Fruit fly (Drosophila melanogaster) whole organism, wandering third instar larva: Measurements from ENCODE around the gene Arpc1.
A peak's percentile ranks its signal among the peaks of the same experiment; 100 is the strongest.

Experiments used
- Abd-B ChIP-seq: fragments of >200 bp; optimal IDR thresholded peaks from 2 replicates; lab custom pipeline; 2017; ENCODE audit warnings: missing biosample characterization, missing genetic modification characterization
- CG32264 ChIP-seq: fragments of 200-800 bp; sonication (Bioruptor generic); optimal IDR thresholded peaks from 2 replicates; lab custom pipeline; 2016; ENCODE audit warnings: missing biosample characterization, missing genetic modification characterization
- CG9705 ChIP-seq: fragments of 200-800 bp; sonication (Bioruptor generic); optimal IDR thresholded peaks from 2 replicates; lab custom pipeline; 2018; ENCODE audit warnings: missing biosample characterization, mild to moderate bottlenecking, missing genetic modification characterization
- CrebA ChIP-seq: fragments of 200-800 bp; sonication (Bioruptor generic); optimal IDR thresholded peaks from 2 replicates; lab custom pipeline; 2016; ENCODE audit warnings: missing biosample characterization, mild to moderate bottlenecking, missing genetic modification characterization, borderline replicate concordance
- Dfd ChIP-seq: fragments of >200 bp; optimal IDR thresholded peaks from 2 replicates; lab custom pipeline; 2017; ENCODE audit warnings: missing biosample characterization, missing genetic modification characterization
- Dif ChIP-seq: fragments of 200-275, 200-300 bp; sonication (Bioruptor generic); optimal IDR thresholded peaks from 2 replicates; lab custom pipeline; 2018; ENCODE audit warnings: missing biosample characterization, missing genetic modification characterization; ENCODE audit not compliant: partially characterized antibody
- GATAd ChIP-seq: sonication (Bioruptor generic); optimal IDR thresholded peaks from 2 replicates; lab custom pipeline; 2016; ENCODE audit warnings: missing biosample characterization, missing genetic modification characterization
- HLH106 ChIP-seq: fragments of 200-800 bp; optimal IDR thresholded peaks from 3 replicates; lab custom pipeline; 2019; ENCODE audit warnings: missing biosample characterization, mild to moderate bottlenecking, missing genetic modification characterization, moderate library complexity
- Hnf4 ChIP-seq: fragments of 200-800 bp; sonication (Bioruptor generic); optimal IDR thresholded peaks from 2 replicates; lab custom pipeline; 2016; ENCODE audit warnings: missing biosample characterization, mild to moderate bottlenecking, missing genetic modification characterization
- Hr78 ChIP-seq: fragments of >200 bp; optimal IDR thresholded peaks from 2 replicates; lab custom pipeline; 2017; ENCODE audit warnings: missing biosample characterization, missing genetic modification characterization
- Hr83 ChIP-seq: fragments of 200-300 bp; sonication (Bioruptor generic); optimal IDR thresholded peaks from 2 replicates; lab custom pipeline; 2016; ENCODE audit warnings: missing biosample characterization, mild to moderate bottlenecking, missing genetic modification characterization, moderate library complexity; ENCODE audit not compliant: poor library complexity, severe bottlenecking
- Jra ChIP-seq: sonication (Bioruptor generic); optimal IDR thresholded peaks from 2 replicates; lab custom pipeline; 2016; ENCODE audit warnings: missing biosample characterization, missing genetic modification characterization
- Mio ChIP-seq: sonication (Bioruptor generic); optimal IDR thresholded peaks from 2 replicates; lab custom pipeline; 2016; ENCODE audit warnings: missing biosample characterization, missing genetic modification characterization
- Myc ChIP-seq: fragments of >200 bp; optimal IDR thresholded peaks from 2 replicates; lab custom pipeline; 2017
- N ChIP-seq: fragments of >200 bp; optimal IDR thresholded peaks from 2 replicates; lab custom pipeline; 2018; ENCODE audit warnings: missing biosample characterization, missing external identifiers, missing genetic modification characterization
- OdsH ChIP-seq: fragments of 200-800 bp; sonication (Bioruptor generic); optimal IDR thresholded peaks from 2 replicates; lab custom pipeline; 2016; ENCODE audit warnings: missing biosample characterization, mild to moderate bottlenecking, missing genetic modification characterization
- Rel ChIP-seq, 2 experiments: fragments of 200-800 bp; sonication (Bioruptor generic) in 1 of 2; optimal IDR thresholded peaks; 2 replicates in 1 of 2; 3 replicates in 1 of 2; lab custom pipeline; 2016 to 2019; ENCODE audit warnings: mild to moderate bottlenecking in 2 of 2, missing biosample characterization in 2 of 2, missing genetic modification characterization in 2 of 2, moderate library complexity in 1 of 2
- Sp1 ChIP-seq: fragments of 200-800 bp; sonication (Bioruptor generic); optimal IDR thresholded peaks from 3 replicates; lab custom pipeline; 2019; ENCODE audit warnings: missing biosample characterization, mild to moderate bottlenecking, missing genetic modification characterization, moderate library complexity
- Vsx2 ChIP-seq: fragments of 200-300, 225-300 bp; sonication (Bioruptor generic); optimal IDR thresholded peaks from 2 replicates; lab custom pipeline; 2018; ENCODE audit warnings: missing biosample characterization, missing genetic modification characterization; ENCODE audit not compliant: partially characterized antibody
- br ChIP-seq: fragments of 200-800 bp; sonication (Bioruptor generic); optimal IDR thresholded peaks from 2 replicates; lab custom pipeline; 2016; ENCODE audit warnings: missing biosample characterization, missing genetic modification characterization
- brk ChIP-seq: fragments of 200-800 bp; sonication (Bioruptor generic); optimal IDR thresholded peaks from 2 replicates; lab custom pipeline; 2016; ENCODE audit warnings: missing biosample characterization, mild to moderate bottlenecking, missing genetic modification characterization
- dl ChIP-seq, 2 experiments: fragments of 175-275, 200-275 bp in 1 of 2; fragments of 200-275 bp in 1 of 2; sonication (Bioruptor generic); optimal IDR thresholded peaks; lab custom pipeline; 2018; ENCODE audit warnings: mild to moderate bottlenecking in 2 of 2, missing biosample characterization in 2 of 2, missing genetic modification characterization in 2 of 2, moderate library complexity in 2 of 2; ENCODE audit not compliant: partially characterized antibody in 2 of 2, insufficient read depth in 1 of 2
- dmrt93B ChIP-seq: fragments of 200-800 bp; sonication (Bioruptor generic); optimal IDR thresholded peaks from 2 replicates; lab custom pipeline; 2018; ENCODE audit warnings: missing biosample characterization, mild to moderate bottlenecking, missing genetic modification characterization
- dsf ChIP-seq: sonication (Bioruptor generic); optimal IDR thresholded peaks from 2 replicates; lab custom pipeline; 2016; ENCODE audit warnings: missing biosample characterization, missing genetic modification characterization, borderline replicate concordance
- ey ChIP-seq: fragments of 200-800 bp; sonication (Bioruptor generic); optimal IDR thresholded peaks from 2 replicates; lab custom pipeline; 2016; ENCODE audit warnings: missing biosample characterization, missing genetic modification characterization
- foxo ChIP-seq, 2 experiments: fragments of 200-800 bp; sonication (Bioruptor generic); optimal IDR thresholded peaks; 2 replicates in 1 of 2; 3 replicates in 1 of 2; lab custom pipeline; 2016 to 2017; ENCODE audit warnings: missing biosample characterization in 2 of 2, missing genetic modification characterization in 2 of 2
- fru ChIP-seq: fragments of 200-800 bp; sonication (Bioruptor generic); optimal IDR thresholded peaks from 3 replicates; lab custom pipeline; 2016; ENCODE audit warnings: missing biosample characterization, mild to moderate bottlenecking, missing genetic modification characterization
- h ChIP-seq: fragments of 200-800 bp; sonication (Bioruptor generic); optimal IDR thresholded peaks from 3 replicates; lab custom pipeline; 2016; ENCODE audit warnings: missing biosample characterization, mild to moderate bottlenecking, missing genetic modification characterization
- jim ChIP-seq: fragments of 175-275, 200-325 bp; sonication (Bioruptor generic); optimal IDR thresholded peaks from 2 replicates; lab custom pipeline; 2016; ENCODE audit warnings: missing biosample characterization, mild to moderate bottlenecking, missing genetic modification characterization
- lola ChIP-seq: fragments of >200 bp; optimal IDR thresholded peaks from 2 replicates; lab custom pipeline; 2017; ENCODE audit warnings: missing biosample characterization, missing genetic modification characterization
- pan ChIP-seq: fragments of >200 bp; optimal IDR thresholded peaks from 2 replicates; lab custom pipeline; 2017
- psq ChIP-seq: fragments of 200-800 bp; sonication (Bioruptor generic); optimal IDR thresholded peaks from 3 replicates; lab custom pipeline; 2017; ENCODE audit warnings: missing biosample characterization, mild to moderate bottlenecking, missing genetic modification characterization, moderate library complexity
- rgr ChIP-seq: fragments of 200-800 bp; sonication (Bioruptor generic); optimal IDR thresholded peaks from 3 replicates; lab custom pipeline; 2016; ENCODE audit warnings: missing biosample characterization, mild to moderate bottlenecking, missing genetic modification characterization
- sage ChIP-seq: fragments of 200-800 bp; sonication (Bioruptor generic); optimal IDR thresholded peaks from 2 replicates; lab custom pipeline; 2016; ENCODE audit warnings: missing biosample characterization, mild to moderate bottlenecking, missing genetic modification characterization
- sv ChIP-seq: fragments of 200-800 bp; sonication (Bioruptor generic); optimal IDR thresholded peaks from 3 replicates; lab custom pipeline; 2016; ENCODE audit warnings: missing biosample characterization, missing genetic modification characterization
- tai ChIP-seq: sonication (Bioruptor generic); optimal IDR thresholded peaks from 2 replicates; lab custom pipeline; 2016; ENCODE audit warnings: missing biosample characterization, missing genetic modification characterization
- usp ChIP-seq: fragments of >200 bp; optimal IDR thresholded peaks from 2 replicates; lab custom pipeline; 2017; ENCODE audit warnings: missing biosample characterization, missing genetic modification characterization
- woc ChIP-seq: sonication (Bioruptor generic); optimal IDR thresholded peaks from 2 replicates; lab custom pipeline; 2016; ENCODE audit warnings: missing biosample characterization, mild to moderate bottlenecking, missing genetic modification characterization

The Arpc1 gene

DNA sequence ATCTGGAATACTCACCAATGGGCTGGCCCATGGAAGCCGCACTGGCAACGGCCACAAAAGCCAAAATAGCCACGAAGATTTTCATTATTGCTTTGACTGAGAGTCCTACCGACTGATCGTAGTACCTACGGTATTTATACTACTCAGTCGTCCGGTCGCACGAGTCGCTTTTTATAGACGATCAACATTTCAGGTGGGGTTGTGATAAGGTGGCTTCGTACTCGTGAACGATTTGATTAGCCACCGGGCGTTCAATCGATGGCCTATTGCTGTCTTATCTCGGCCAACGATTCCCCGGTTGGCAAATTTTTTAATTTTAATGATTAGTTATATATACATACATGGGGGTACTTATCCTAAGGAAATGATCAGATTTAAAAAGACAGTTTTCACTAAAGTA lies 15.6 kb upstream of the Arpc1 start, which contains the start of gene CG8997:
Gene CG8997, minus strand, starts transcription at position 148 of the 400 bp plus-strand sequence.
- peak; percentile 36 for TF ChIP-seq jim
- TF ChIP-seq sv (GFP tag; lab: Kevin White, UChicago) = no peak
- no peak for TF ChIP-seq tai (GFP tag; lab: Kevin White, UChicago)
- no peak for TF ChIP-seq dsf (GFP tag; lab: Kevin White, UChicago)
- TF ChIP-seq foxo (GFP tag; optimal IDR thresholded peaks at IDR 0.05; lab: Kevin White, UChicago) = peak in 1 of 2 experiments; percentile 5
- peak; percentile 58 for TF ChIP-seq Hnf4 (GFP tag; lab: Kevin White, UChicago)
- TF ChIP-seq h (GFP tag; lab: Kevin White, UChicago) = peak; percentile 67
- TF ChIP-seq usp = no peak
- TF ChIP-seq Hr83 = peak; percentile 71
- TF ChIP-seq CG32264 = no peak
- TF ChIP-seq OdsH (GFP tag; lab: Kevin White, UChicago) = peak; percentile 15
- TF ChIP-seq woc (GFP tag; lab: Kevin White, UChicago) = no peak
- peak; percentile 7 for TF ChIP-seq rgr (GFP tag; lab: Kevin White, UChicago)
- TF ChIP-seq psq = no peak
- no peak for TF ChIP-seq N (GFP tag; lab: Kevin White, UChicago)
- no peak for TF ChIP-seq Hr78 (GFP tag; lab: Kevin White, UChicago)
- peak; percentile 57 for TF ChIP-seq CrebA (GFP tag; lab: Kevin White, UChicago)
- TF ChIP-seq Myc (lab: Kevin White, UChicago) = no peak
- peak; percentile 42 for TF ChIP-seq Vsx2 (GFP tag; lab: Kevin White, UChicago)
- TF ChIP-seq Rel (GFP tag; optimal IDR thresholded peaks at IDR 0.05; lab: Kevin White, UChicago) = no peak
- peak; percentile 23 for TF ChIP-seq Rel (tag; optimal IDR thresholded peaks at IDR 0.05; lab: Kevin White, UChicago)
- TF ChIP-seq Abd-B = no peak
- TF ChIP-seq Jra (GFP tag; lab: Kevin White, UChicago) = peak; percentile 61
- TF ChIP-seq br (GFP tag; lab: Kevin White, UChicago) = peak; percentile 51

DNA sequence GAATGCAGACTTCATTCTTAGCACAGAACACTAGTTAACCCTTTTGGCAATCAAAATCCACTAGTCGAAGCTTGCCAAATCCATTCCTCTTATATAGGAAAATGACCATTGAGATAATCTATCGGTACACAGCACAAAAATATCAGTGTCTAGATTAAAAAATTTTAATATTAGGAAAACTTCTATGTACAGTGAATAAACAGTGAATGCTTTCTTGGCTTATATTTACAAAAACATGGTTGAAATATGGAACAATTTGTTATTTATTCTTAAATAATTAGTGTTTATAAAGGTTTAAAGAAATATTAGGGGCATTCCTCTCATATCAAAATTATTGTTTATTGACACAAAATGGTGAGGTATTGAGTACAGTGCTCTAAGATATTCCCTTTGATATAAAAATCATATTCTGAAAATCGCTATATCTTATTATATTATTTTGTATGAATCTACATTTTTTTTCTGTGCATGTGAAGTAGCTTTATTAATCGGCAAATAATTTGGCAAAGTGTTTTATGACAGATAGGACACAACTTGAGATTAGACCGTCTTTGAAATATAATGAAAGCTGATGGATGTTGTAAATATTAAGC lies 14.2 kb upstream of the Arpc1 start, which contains the start of gene CG33306:
Gene CG33306, minus strand, starts transcription at position 51 of the 593 bp plus-strand sequence.
- TF ChIP-seq GATAd (GFP tag; lab: Kevin White, UChicago) (no peak), psq (peak; percentile 18), Myc (lab: Kevin White, UChicago) (no peak), N (GFP tag; lab: Kevin White, UChicago) (no peak), jim (no peak), woc (GFP tag; lab: Kevin White, UChicago) (no peak), Jra (GFP tag; lab: Kevin White, UChicago) (no peak), Sp1 (GFP tag; lab: Kevin White, UChicago) (peak; percentile 62), dsf (GFP tag; lab: Kevin White, UChicago) (no peak), h (GFP tag; lab: Kevin White, UChicago) (peak; percentile 53), br (GFP tag; lab: Kevin White, UChicago) (no peak), foxo (GFP tag; optimal IDR thresholded peaks at IDR 0.05; lab: Kevin White, UChicago) (peak in 1 of 2 experiments; percentile 61), dl (GFP tag; optimal IDR thresholded peaks at IDR 0.05; lab: Kevin White, UChicago; ENCODE audit: insufficient read depth in 1 of 2, partially characterized antibody in 2 of 2) (no peak), Hnf4 (GFP tag; lab: Kevin White, UChicago) (no peak), Rel (GFP tag; optimal IDR thresholded peaks at IDR 0.05; lab: Kevin White, UChicago) (no peak), Rel (tag; optimal IDR thresholded peaks at IDR 0.05; lab: Kevin White, UChicago) (peak; percentile 20), fru (GFP tag; lab: Kevin White, UChicago) (peak; percentile 26), HLH106 (tag; lab: Kevin White, UChicago) (peak; percentile 57), dmrt93B (GFP tag; lab: Kevin White, UChicago) (no peak), Hr78 (GFP tag; lab: Kevin White, UChicago) (no peak), brk (peak; percentile 50), lola (GFP tag; lab: Kevin White, UChicago) (no peak), CG9705 (GFP tag; lab: Kevin White, UChicago) (no peak), Mio (GFP tag; lab: Kevin White, UChicago) (no peak), Abd-B (no peak), OdsH (GFP tag; lab: Kevin White, UChicago) (peak; percentile 50), rgr (GFP tag; lab: Kevin White, UChicago) (peak; percentile 39), sage (no peak), tai (GFP tag; lab: Kevin White, UChicago) (no peak), CrebA (GFP tag; lab: Kevin White, UChicago) (no peak), Dfd (GFP tag; lab: Kevin White, UChicago) (no peak), ey (GFP tag; lab: Kevin White, UChicago) (no peak), Hr83 (no peak), sv (GFP tag; lab: Kevin White, UChicago) (no peak), Dif (GFP tag; lab: Kevin White, UChicago) (no peak), usp (no peak), pan (lab: Kevin White, UChicago) (no peak), CG32264 (no peak), Vsx2 (GFP tag; lab: Kevin White, UChicago) (no peak)
